Worm (Caenorhabditis elegans): ENCODE data around the gene nhr-119.

The nhr-119 gene

DNA sequence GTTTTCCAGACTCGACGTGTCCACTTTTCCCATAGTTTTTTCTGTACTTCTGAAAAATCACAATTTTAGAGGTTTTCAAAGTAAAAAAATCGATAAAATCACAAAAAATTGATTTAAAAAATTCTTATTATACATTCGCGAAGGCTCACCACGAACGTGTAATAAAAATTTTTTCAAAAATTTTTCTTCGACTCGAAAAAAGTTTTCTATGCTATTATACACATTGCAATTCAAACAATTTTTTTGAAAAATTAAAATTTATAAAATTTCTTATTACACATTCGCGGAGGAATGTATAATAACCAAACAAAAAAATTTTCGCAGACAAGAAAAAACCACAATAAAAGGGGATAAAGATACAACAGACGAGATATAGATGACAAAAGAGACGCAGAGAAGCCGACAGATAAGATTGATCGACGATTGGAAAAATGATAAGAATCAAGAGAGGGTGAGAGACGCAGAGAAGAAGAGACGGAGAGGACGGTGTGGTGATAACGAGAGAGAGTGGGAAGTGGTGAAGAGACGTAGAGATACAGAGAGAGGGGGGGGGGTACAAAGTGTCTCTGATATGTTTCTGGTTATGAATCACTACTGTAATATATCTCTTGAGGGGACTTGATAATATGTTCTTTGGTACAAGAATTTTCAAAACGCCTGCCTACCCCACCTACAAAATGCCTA lies at the start of gene nhr-119:
TSS of gene nhr-119 (minus strand) at position 51 of the 684 bp plus-strand sequence.
- no peak for TF ChIP-seq lin-11 (tag; optimal IDR thresholded peaks at IDR 0.05)
- no peak for TF ChIP-seq ceh-2 (tag; optimal IDR thresholded peaks at IDR 0.05)
- TF ChIP-seq pha-4 (tag; optimal IDR thresholded peaks at IDR 0.05), result no peak
- no peak for TF ChIP-seq ceh-48 (tag; optimal IDR thresholded peaks at IDR 0.05)
- TF ChIP-seq ceh-22 (tag; optimal IDR thresholded peaks at IDR 0.05), result no peak
- TF ChIP-seq hlh-6 (tag; optimal IDR thresholded peaks at IDR 0.05), result no peak
- no peak for TF ChIP-seq lim-6 (tag; optimal IDR thresholded peaks at IDR 0.05)
- no peak for TF ChIP-seq ceh-9 (tag; optimal IDR thresholded peaks at IDR 0.05)
- no peak for TF ChIP-seq C08G9.2 (tag; optimal IDR thresholded peaks at IDR 0.05)
- peak; percentile 84 for TF ChIP-seq elt-2 (tag; optimal IDR thresholded peaks at IDR 0.05)
- TF ChIP-seq nhr-11 (tag; optimal IDR thresholded peaks at IDR 0.05), result no peak
- peak; percentile 47 for TF ChIP-seq ceh-18 (tag; optimal IDR thresholded peaks at IDR 0.05)
- TF ChIP-seq fkh-10 (GFP tag; optimal IDR thresholded peaks at IDR 0.05), result no peak
- TF ChIP-seq hlh-15 (tag; optimal IDR thresholded peaks at IDR 0.05), result no peak
- no peak for TF ChIP-seq unc-42 (tag; optimal IDR thresholded peaks at IDR 0.05)
- TF ChIP-seq unc-55 (GFP tag; optimal IDR thresholded peaks at IDR 0.05), result peak; percentile 97
- no peak for TF ChIP-seq npax-4 (tag; optimal IDR thresholded peaks at IDR 0.05)
- TF ChIP-seq tbx-2 (tag; optimal IDR thresholded peaks at IDR 0.05), result no peak
- no peak for TF ChIP-seq ama-1 (optimal IDR thresholded peaks at IDR 0.05)
- no peak for TF ChIP-seq rnt-1 (tag; optimal IDR thresholded peaks at IDR 0.05)
- no peak for TF ChIP-seq zip-5 (tag; optimal IDR thresholded peaks at IDR 0.05)
- no peak for TF ChIP-seq ets-4 (tag; optimal IDR thresholded peaks at IDR 0.05)
- TF ChIP-seq T23F11.4 (GFP tag; optimal IDR thresholded peaks at IDR 0.05), result no peak
- TF ChIP-seq sdc-2 (tag; optimal IDR thresholded peaks at IDR 0.05), result no peak
- no peak for TF ChIP-seq ceh-31 (tag; optimal IDR thresholded peaks at IDR 0.05)
- TF ChIP-seq Y22D7AL.16 (tag; optimal IDR thresholded peaks at IDR 0.05), result no peak
- TF ChIP-seq pat-9 (tag; optimal IDR thresholded peaks at IDR 0.05), result no peak
- TF ChIP-seq nhr-232 (tag; optimal IDR thresholded peaks at IDR 0.05), result no peak
- TF ChIP-seq tbx-7 (tag; optimal IDR thresholded peaks at IDR 0.05), result no peak
- TF ChIP-seq ceh-19 (GFP tag; optimal IDR thresholded peaks at IDR 0.05), result no peak
- peak; percentile 38 for TF ChIP-seq dve-1 (tag; optimal IDR thresholded peaks at IDR 0.05)
- TF ChIP-seq nfya-1 (tag; optimal IDR thresholded peaks at IDR 0.05), result no peak
- no peak for TF ChIP-seq K09A11.1 (tag; optimal IDR thresholded peaks at IDR 0.05; ENCODE audit: insufficient read depth)
- peak; percentile 17 for TF ChIP-seq pqm-1 (tag; optimal IDR thresholded peaks at IDR 0.05)
- no peak for TF ChIP-seq ceh-45 (GFP tag; IDR thresholded peaks at IDR 0.05)
- TF ChIP-seq unc-3 (GFP tag; conservative IDR thresholded peaks at IDR 0.05), result no peak
- no peak for TF ChIP-seq unc-3 (tag; optimal IDR thresholded peaks at IDR 0.05)
- no peak for TF ChIP-seq F13H6.1 (tag; optimal IDR thresholded peaks at IDR 0.05)
- no peak for TF ChIP-seq dmd-4 (tag; optimal IDR thresholded peaks at IDR 0.05; ENCODE audit: borderline replicate concordance)
- no peak for TF ChIP-seq C38D4.7 (GFP tag; optimal IDR thresholded peaks at IDR 0.05)
- TF ChIP-seq gmeb-2 (tag; optimal IDR thresholded peaks at IDR 0.05), result no peak

- no peak for TF ChIP-seq Y22D7AL.16 (tag; optimal IDR thresholded peaks at IDR 0.05)
- peak; percentile 94 for TF ChIP-seq dve-1 (tag; optimal IDR thresholded peaks at IDR 0.05)
Measured at ce11 chrII:2846552-2846951, 46.2 kb upstream of the nhr-119 start.

- no peak for TF ChIP-seq pag-3 (tag; optimal IDR thresholded peaks at IDR 0.05; ENCODE audit: borderline replicate concordance)
- TF ChIP-seq pax-1 (tag; optimal IDR thresholded peaks at IDR 0.05), result no peak
Measured at ce11 chrII:2845674-2846073, 45.3 kb upstream of the nhr-119 start.

Data from whole organism, late embryonic.